Worm (Caenorhabditis elegans) whole organism, young adult: ENCODE measurements around the gene pxmp-4.

ENCODE experiments used
- ceh-27 ChIP-seq: fragments of 200-800 bp; sonication (Bioruptor generic); optimal IDR thresholded peaks from 2 replicates; lab custom pipeline; 2018; ENCODE audit warnings: mild to moderate bottlenecking, missing genetic modification characterization, moderate library complexity, missing compliant biosample characterization
- hlh-12 ChIP-seq: sonication (generic microtip); optimal IDR thresholded peaks from 2 replicates; lab custom pipeline; 2016; ENCODE audit warnings: missing genetic modification characterization, missing compliant biosample characterization
- nfya-1 ChIP-seq: sonication (generic microtip); optimal IDR thresholded peaks from 2 replicates; lab custom pipeline; 2017; ENCODE audit warnings: antibody characterized with exemption, missing compliant biosample characterization, missing genetic modification characterization, borderline replicate concordance; ENCODE audit not compliant: insufficient read depth
- snpc-1.1 ChIP-seq: sonication (generic microtip); optimal IDR thresholded peaks from 2 replicates; lab custom pipeline; 2017; ENCODE audit warnings: missing genetic modification characterization, mild to moderate bottlenecking, missing compliant biosample characterization, antibody characterized with exemption, moderate library complexity, missing genotype, missing genetic modification reagents; ENCODE audit not compliant: insufficient read depth

- no peak for TF ChIP-seq ceh-27 (GFP tag; lab: Kevin White, UChicago)
- TF ChIP-seq snpc-1.1 (tag; lab: Kevin White, UChicago): no peak
- no peak for TF ChIP-seq hlh-12 (tag; lab: Kevin White, UChicago)
- TF ChIP-seq nfya-1 (tag; lab: Kevin White, UChicago): no peak
Measured at ce11 chrIV:291356-291755, 45.6 kb downstream of the pxmp-4 start, which contains the start of gene T21D12.7.
